Fruit fly (Drosophila melanogaster) whole organism, embryonic: Measurements from ENCODE around the gene Jhbp13.

Experiments
- ATbp ChIP-seq: fragments of 200-800 bp; sonication (Bioruptor generic); optimal IDR thresholded peaks from 2 replicates; lab custom pipeline; 2017; ENCODE audit warnings: missing biosample characterization, mild to moderate bottlenecking, missing genetic modification characterization, missing genetic modification reagents
- Abd-B ChIP-seq: fragments of 200-800 bp; sonication (Bioruptor generic); optimal IDR thresholded peaks from 2 replicates; lab custom pipeline; 2018; ENCODE audit warnings: missing biosample characterization, mild to moderate bottlenecking, missing genetic modification characterization, moderate library complexity
- Antp ChIP-seq: fragments of 200-800 bp; sonication (Bioruptor generic); optimal IDR thresholded peaks from 3 replicates; lab custom pipeline; 2016; ENCODE audit warnings: missing biosample characterization, missing genetic modification characterization
- Atf3 ChIP-seq: fragments of 200-800 bp; sonication (Bioruptor generic); optimal IDR thresholded peaks from 3 replicates; lab custom pipeline; 2016; ENCODE audit warnings: missing biosample characterization, missing genetic modification characterization
- C15 ChIP-seq: fragments of 200-800 bp; sonication (Bioruptor generic); IDR thresholded peaks from 3 replicates; pipeline ENCODE4 v1.3.6; 2022; ENCODE audit warnings: missing biosample characterization, missing genetic modification characterization
- CG10462 ChIP-seq: fragments of 200-800 bp; sonication (Bioruptor generic); optimal IDR thresholded peaks from 2 replicates; lab custom pipeline; 2016; ENCODE audit warnings: missing biosample characterization, missing genetic modification characterization
- CG11398 ChIP-seq: fragments of 200-800 bp; sonication (Bioruptor generic); optimal IDR thresholded peaks from 2 replicates; lab custom pipeline; 2016; ENCODE audit warnings: missing biosample characterization, missing genetic modification characterization
- CG14014 ChIP-seq: fragments of 200-800 bp; sonication (Bioruptor generic); IDR thresholded peaks from 2 replicates; pipeline ENCODE4 v1.3.6; 2022; ENCODE audit warnings: missing biosample characterization, missing genetic modification characterization
- CG14860 ChIP-seq: fragments of 200-800 bp; sonication (Bioruptor generic); IDR thresholded peaks from 3 replicates; pipeline ENCODE4 v1.3.6; 2022; ENCODE audit warnings: missing biosample characterization, missing genetic modification characterization; ENCODE audit not compliant: partially characterized antibody
- CG1529 ChIP-seq: fragments of 200-800 bp; sonication (Bioruptor generic); optimal IDR thresholded peaks from 3 replicates; lab custom pipeline; 2018; ENCODE audit warnings: missing biosample characterization, missing genetic modification characterization
- CG15601 ChIP-seq: fragments of 200-800 bp; sonication (Bioruptor generic); optimal IDR thresholded peaks from 3 replicates; lab custom pipeline; 2019; ENCODE audit warnings: missing biosample characterization, mild to moderate bottlenecking, missing genetic modification characterization, moderate library complexity
- CG2889 ChIP-seq: fragments of 200-800 bp; sonication (Bioruptor generic); IDR thresholded peaks from 3 replicates; pipeline ENCODE4 v1.3.6; 2022; ENCODE audit warnings: missing biosample characterization, missing genetic modification characterization
- CG3065 ChIP-seq: fragments of 200-800 bp; sonication (Bioruptor generic); optimal IDR thresholded peaks from 2 replicates; lab custom pipeline; 2016; ENCODE audit warnings: missing biosample characterization, missing genetic modification characterization
- CG4360 ChIP-seq: fragments of 200-800 bp; sonication (Bioruptor generic); IDR thresholded peaks from 2 replicates; pipeline ENCODE4 v1.3.6; 2022; ENCODE audit warnings: missing biosample characterization, missing genetic modification characterization
- CG5245 ChIP-seq: fragments of 200-800 bp; sonication (Bioruptor generic); optimal IDR thresholded peaks from 3 replicates; lab custom pipeline; 2016; ENCODE audit warnings: missing biosample characterization, missing genetic modification characterization
- CG6175 ChIP-seq: fragments of 200-800 bp; sonication (Bioruptor generic); IDR thresholded peaks from 3 replicates; pipeline ENCODE4 v1.3.6; 2022; ENCODE audit warnings: missing biosample characterization, missing genetic modification characterization
- CG6272 ChIP-seq: fragments of 200-800 bp; sonication (Bioruptor generic); IDR thresholded peaks from 2 replicates; pipeline ENCODE4 v1.3.6; 2022; ENCODE audit warnings: missing biosample characterization, missing genetic modification characterization
- CG7271 ChIP-seq: fragments of 200-800 bp; sonication (Bioruptor generic); optimal IDR thresholded peaks from 2 replicates; lab custom pipeline; 2018; ENCODE audit warnings: missing biosample characterization, mild to moderate bottlenecking, missing genetic modification characterization, moderate library complexity
- CG7839 ChIP-seq: fragments of 200-800 bp; sonication (Bioruptor generic); optimal IDR thresholded peaks from 3 replicates; lab custom pipeline; 2018; ENCODE audit warnings: missing biosample characterization, mild to moderate bottlenecking, missing genetic modification characterization, moderate library complexity
- CG8290 ChIP-seq, 3 experiments: fragments of 200-800 bp; sonication (Bioruptor generic); optimal IDR thresholded peaks; 2 replicates each; lab custom pipeline; 2016 to 2019; ENCODE audit warnings: missing biosample characterization in 3 of 3, missing genetic modification characterization in 3 of 3, mild to moderate bottlenecking in 2 of 3, moderate library complexity in 1 of 3
- CG8765 ChIP-seq: fragments of 200-800 bp; sonication (Bioruptor generic); IDR thresholded peaks from 2 replicates; pipeline ENCODE4 v1.3.6; 2022; ENCODE audit warnings: missing biosample characterization, missing genetic modification characterization
- Doc2 ChIP-seq: fragments of 200-800 bp; sonication (Bioruptor generic); IDR thresholded peaks from 2 replicates; pipeline ENCODE4 v1.3.6; 2022; ENCODE audit warnings: missing biosample characterization, missing genetic modification characterization
- Drgx ChIP-seq: fragments of 200-800 bp; sonication (Bioruptor generic); IDR thresholded peaks from 2 replicates; pipeline ENCODE4 v1.3.6; 2022; ENCODE audit warnings: missing biosample characterization, missing genetic modification characterization
- Fer1 ChIP-seq: fragments of 200-800 bp; sonication (Bioruptor generic); optimal IDR thresholded peaks from 2 replicates; lab custom pipeline; 2017; ENCODE audit warnings: missing biosample characterization, mild to moderate bottlenecking, missing genetic modification characterization
- Nf-YA ChIP-seq: fragments of 200-800 bp; sonication (Bioruptor generic); IDR thresholded peaks from 2 replicates; pipeline ENCODE4 v1.3.6; 2022; ENCODE audit warnings: missing biosample characterization, missing genetic modification characterization
- Scr ChIP-seq: fragments of 200-800 bp; sonication (Bioruptor generic); IDR thresholded peaks from 2 replicates; pipeline ENCODE4 v1.3.6; 2022; ENCODE audit warnings: missing biosample characterization, missing genetic modification characterization; ENCODE audit not compliant: partially characterized antibody
- Six4 ChIP-seq: fragments of 200-800 bp; sonication (Bioruptor generic); optimal IDR thresholded peaks from 2 replicates; lab custom pipeline; 2016; ENCODE audit warnings: missing biosample characterization, missing genetic modification characterization
- Sox100B ChIP-seq: fragments of 200-800 bp; sonication (Bioruptor generic); optimal IDR thresholded peaks from 3 replicates; lab custom pipeline; 2018; ENCODE audit warnings: missing biosample characterization, mild to moderate bottlenecking, missing genetic modification characterization
- YL-1 ChIP-seq: fragments of 200-800 bp; sonication (Bioruptor generic); optimal IDR thresholded peaks from 3 replicates; lab custom pipeline; 2017; ENCODE audit warnings: missing biosample characterization, mild to moderate bottlenecking, missing genetic modification characterization
- ab ChIP-seq: fragments of 200-800 bp; sonication (Bioruptor generic); optimal IDR thresholded peaks from 2 replicates; lab custom pipeline; 2016; ENCODE audit warnings: missing biosample characterization, missing genetic modification characterization
- chinmo ChIP-seq: fragments of 200-800 bp; sonication (Bioruptor generic); IDR thresholded peaks from 4 replicates; pipeline ENCODE4 v1.3.6; 2022; ENCODE audit warnings: missing biosample characterization, missing genetic modification characterization; ENCODE audit not compliant: partially characterized antibody
- croc ChIP-seq: fragments of 200-800 bp; sonication (Bioruptor generic); conservative IDR thresholded peaks from 3 replicates; pipeline ENCODE4 v1.3.6; 2022; ENCODE audit warnings: missing biosample characterization, missing genetic modification characterization
- cwo ChIP-seq: fragments of 200-800 bp; sonication (Bioruptor generic); optimal IDR thresholded peaks from 3 replicates; lab custom pipeline; 2017; ENCODE audit warnings: missing biosample characterization, missing genetic modification characterization, mild to moderate bottlenecking, moderate library complexity, missing genetic modification reagents
- ewg ChIP-seq: fragments of 200-800 bp; sonication (Bioruptor generic); optimal IDR thresholded peaks from 3 replicates; lab custom pipeline; 2017; ENCODE audit warnings: mild to moderate bottlenecking, missing biosample characterization, missing genetic modification reagents, missing genetic modification characterization
- fd64A ChIP-seq: fragments of 200-800 bp; sonication (Bioruptor generic); optimal IDR thresholded peaks from 3 replicates; lab custom pipeline; 2018; ENCODE audit warnings: missing biosample characterization, mild to moderate bottlenecking, missing genetic modification characterization
- h ChIP-seq: fragments of >200 bp; optimal IDR thresholded peaks from 2 replicates; lab custom pipeline; 2017
- hbn ChIP-seq: fragments of 200-800 bp; sonication (Bioruptor generic); IDR thresholded peaks from 2 replicates; pipeline ENCODE4 v1.3.6; 2022; ENCODE audit warnings: missing biosample characterization, missing genetic modification characterization; ENCODE audit not compliant: partially characterized antibody
- her ChIP-seq: fragments of 200-800 bp; sonication (Bioruptor generic); optimal IDR thresholded peaks from 2 replicates; lab custom pipeline; 2016; ENCODE audit warnings: missing biosample characterization, missing genetic modification characterization
- ken ChIP-seq: fragments of 200-800 bp; sonication (Bioruptor generic); IDR thresholded peaks from 3 replicates; pipeline ENCODE4 v1.3.6; 2022; ENCODE audit warnings: missing biosample characterization, missing genetic modification characterization
- mirr ChIP-seq: fragments of 200-800 bp; sonication (Bioruptor generic); optimal IDR thresholded peaks from 3 replicates; lab custom pipeline; 2018; ENCODE audit warnings: missing biosample characterization, mild to moderate bottlenecking, missing genetic modification characterization
- prd ChIP-seq, 3 experiments: fragments of >200 bp in 2 of 3; fragments of 200-800 bp in 1 of 3; sonication (Bioruptor generic) in 1 of 3; optimal IDR thresholded peaks in 2 of 3; IDR thresholded peaks in 1 of 3; 2 replicates in 2 of 3; 3 replicates in 1 of 3; pipeline versions ENCODE4 v1.3.6 to Lab custom; 2017 to 2022; ENCODE audit warnings: missing biosample characterization in 1 of 3, missing genetic modification characterization in 1 of 3
- schlank ChIP-seq: fragments of 200-800 bp; sonication (Bioruptor generic); optimal IDR thresholded peaks from 2 replicates; lab custom pipeline; 2018; ENCODE audit warnings: missing biosample characterization, mild to moderate bottlenecking, missing genetic modification characterization
- slbo ChIP-seq: fragments of 200-800 bp; sonication (Bioruptor generic); IDR thresholded peaks from 2 replicates; pipeline ENCODE4 v1.3.6; 2022; ENCODE audit warnings: missing biosample characterization, missing genetic modification characterization
- so ChIP-seq: fragments of 200-800 bp; sonication (Bioruptor generic); IDR thresholded peaks from 3 replicates; pipeline ENCODE4 v1.3.6; 2022; ENCODE audit warnings: missing biosample characterization, missing genetic modification characterization
- sqz ChIP-seq: fragments of 200-800 bp; sonication (Bioruptor generic); optimal IDR thresholded peaks from 3 replicates; lab custom pipeline; 2018; ENCODE audit warnings: missing biosample characterization, mild to moderate bottlenecking, missing genetic modification characterization
- sug ChIP-seq: fragments of 200-800 bp; optimal IDR thresholded peaks from 2 replicates; lab custom pipeline; 2019; ENCODE audit warnings: missing biosample characterization, mild to moderate bottlenecking, missing genetic modification characterization, moderate library complexity
- tna ChIP-seq: fragments of 200-800 bp; sonication (Bioruptor generic); IDR thresholded peaks from 2 replicates; pipeline ENCODE4 v1.3.6; 2022; ENCODE audit warnings: missing biosample characterization, missing genetic modification characterization; ENCODE audit not compliant: partially characterized antibody
- tup ChIP-seq: fragments of 200-800 bp; sonication (Bioruptor generic); optimal IDR thresholded peaks from 2 replicates; lab custom pipeline; 2016; ENCODE audit warnings: missing biosample characterization, mild to moderate bottlenecking, missing genetic modification characterization, moderate library complexity
- zfh2 ChIP-seq: fragments of 200-800 bp; sonication (Bioruptor generic); optimal IDR thresholded peaks from 2 replicates; lab custom pipeline; 2016; ENCODE audit warnings: missing biosample characterization, missing genetic modification characterization

Gene Jhbp13

DNA sequence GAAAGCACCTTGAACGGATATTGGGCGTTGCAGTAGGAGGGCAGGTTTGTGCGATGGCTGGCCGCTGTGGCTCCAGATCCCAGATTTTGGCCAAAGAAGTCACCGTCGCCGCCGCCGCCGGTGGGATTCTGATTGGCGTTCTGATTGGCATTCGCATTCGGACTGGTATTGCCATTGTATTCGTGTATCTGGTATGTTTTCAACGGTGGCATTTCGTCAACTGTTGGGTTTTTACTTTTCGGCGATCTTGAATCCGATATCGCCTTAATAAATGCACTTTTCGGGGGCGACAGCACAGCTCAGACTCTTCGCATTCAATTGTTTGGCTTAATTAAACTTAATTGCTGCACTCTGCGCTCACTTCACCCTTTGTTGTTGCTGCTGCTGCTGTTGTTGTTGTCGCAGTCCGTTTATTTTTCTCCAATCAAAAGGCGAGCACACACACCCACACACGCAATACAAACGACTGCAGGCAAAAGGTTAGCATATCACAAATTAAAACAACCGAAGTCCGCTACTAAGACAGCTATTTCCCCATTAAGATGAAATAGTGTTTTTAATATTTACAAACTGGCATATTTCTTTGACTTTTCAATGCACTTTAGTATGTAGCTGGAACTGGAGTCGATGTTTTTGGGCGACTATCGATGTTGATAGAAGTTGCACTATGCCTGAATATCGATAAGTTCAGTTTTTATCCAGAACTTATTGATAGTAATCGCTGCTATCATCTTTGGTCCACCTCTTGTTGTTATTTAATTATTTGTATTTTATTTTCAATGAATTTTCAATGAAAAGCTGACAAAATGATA is 20.3 kb upstream of the Jhbp13 start, which contains the start of the genes CG9426 and mRF1 (continued):
- TF ChIP-seq tup (GFP tag; lab: Kevin White, UChicago) (no peak), CG1529 (no peak), C15 (no peak), CG2889 (no peak), Abd-B (no peak), tna (GFP tag; lab: Robert Waterston, UW) (peak; percentile 96), CG14860 (GFP tag; lab: Robert Waterston, UW) (peak; percentile 94), so (GFP tag; lab: Robert Waterston, UW) (no peak), YL-1 (GFP tag; lab: Kevin White, UChicago) (peak; percentile 93), chinmo (GFP tag; lab: Robert Waterston, UW) (peak; percentile 98), prd (optimal IDR thresholded peaks at IDR 0.05; lab: Kevin White, UChicago) (no peak), prd (GFP tag; IDR thresholded peaks at IDR 0.05; lab: Robert Waterston, UW) (no peak), fd64A (GFP tag; lab: Kevin White, UChicago) (no peak), hbn (GFP tag; lab: Robert Waterston, UW) (peak; percentile 95), Fer1 (peak; percentile 39), mirr (GFP tag; lab: Kevin White, UChicago) (no peak), sqz (GFP tag; lab: Kevin White, UChicago) (no peak), ewg (no peak), Six4 (GFP tag; lab: Kevin White, UChicago) (no peak), Sox100B (GFP tag; lab: Kevin White, UChicago) (no peak), Antp (GFP tag; lab: Kevin White, UChicago) (no peak), cwo (GFP tag; lab: Kevin White, UChicago) (no peak), CG3065 (GFP tag; lab: Kevin White, UChicago) (no peak), Drgx (GFP tag; lab: Robert Waterston, UW) (no peak), ken (GFP tag; lab: Robert Waterston, UW) (no peak), CG4360 (GFP tag; lab: Robert Waterston, UW) (peak; percentile 97), CG5245 (no peak), CG11398 (no peak), schlank (no peak), CG7839 (tag; lab: Kevin White, UChicago) (peak; percentile 7), slbo (GFP tag; lab: Robert Waterston, UW) (peak; percentile 50; the same call in 1 of the 2 replicates), h (lab: Kevin White, UChicago) (no peak), zfh2 (GFP tag; lab: Kevin White, UChicago) (peak; percentile 20), ab (GFP tag; lab: Kevin White, UChicago) (no peak), CG6175 (GFP tag; lab: Robert Waterston, UW) (no peak), CG7271 (tag; lab: Kevin White, UChicago) (no peak), Doc2 (GFP tag; lab: Robert Waterston, UW) (no peak), CG8765 (GFP tag; lab: Robert Waterston, UW) (no peak), Scr (GFP tag; lab: Robert Waterston, UW) (peak; percentile 97), sug (tag; lab: Kevin White, UChicago) (peak; percentile 50), ATbp (no peak), Atf3 (no peak), Nf-YA (GFP tag; lab: Robert Waterston, UW) (no peak), CG14014 (GFP tag; lab: Robert Waterston, UW) (no peak), her (GFP tag; lab: Kevin White, UChicago) (peak; percentile 22), CG8290 (GFP tag; optimal IDR thresholded peaks at IDR 0.05; lab: Kevin White, UChicago) (no peak), CG8290 (tag; optimal IDR thresholded peaks at IDR 0.05; lab: Kevin White, UChicago) (no peak), CG6272 (peak; percentile 45; the same call in 1 of the 2 replicates), croc (GFP tag; lab: Robert Waterston, UW) (no peak), CG10462 (GFP tag; lab: Kevin White, UChicago) (no peak), CG15601 (tag; lab: Kevin White, UChicago) (peak; percentile 48)
